Fruit fly (Drosophila melanogaster) whole organism, embryonic: ENCODE measurements around the gene CG8673.
A peak's percentile ranks its signal among the peaks of the same experiment; 100 is the strongest.

Experiments
- Atf6 ChIP-seq: fragments of 200-800 bp; sonication (Bioruptor generic); IDR thresholded peaks from 2 replicates; pipeline ENCODE4 v1.3.6; 2022; ENCODE audit warnings: missing biosample characterization, missing genetic modification characterization
- CG10274 ChIP-seq: fragments of 200-800 bp; sonication (Bioruptor generic); optimal IDR thresholded peaks from 3 replicates; lab custom pipeline; 2017; ENCODE audit warnings: missing biosample characterization, mild to moderate bottlenecking, missing genetic modification characterization
- CG11085 ChIP-seq: fragments of 200-800 bp; sonication (Bioruptor generic); IDR thresholded peaks from 2 replicates; pipeline ENCODE4 v1.3.6; 2022; ENCODE audit warnings: missing biosample characterization, missing genetic modification characterization
- CG12104 ChIP-seq: fragments of 200-800 bp; sonication (Bioruptor generic); optimal IDR thresholded peaks from 3 replicates; lab custom pipeline; 2016; ENCODE audit warnings: missing biosample characterization, missing genetic modification characterization
- CG1233 ChIP-seq: fragments of 200-800 bp; sonication (Bioruptor generic); optimal IDR thresholded peaks from 4 replicates; lab custom pipeline; 2018; ENCODE audit warnings: missing biosample characterization, mild to moderate bottlenecking, missing genetic modification characterization
- CG12391 ChIP-seq: fragments of 200-800 bp; sonication (Bioruptor generic); optimal IDR thresholded peaks from 3 replicates; lab custom pipeline; 2018; ENCODE audit warnings: missing biosample characterization, mild to moderate bottlenecking, missing genetic modification characterization, moderate library complexity
- CG12744 ChIP-seq: fragments of 200-800 bp; sonication (Bioruptor generic); optimal IDR thresholded peaks from 2 replicates; lab custom pipeline; 2016; ENCODE audit warnings: missing biosample characterization, missing genetic modification characterization
- CG12942 ChIP-seq: fragments of 200-800 bp; sonication (Bioruptor generic); optimal IDR thresholded peaks from 3 replicates; lab custom pipeline; 2016; ENCODE audit warnings: missing biosample characterization, missing genetic modification characterization
- CG13624 ChIP-seq: fragments of 200-800 bp; sonication (Bioruptor generic); optimal IDR thresholded peaks from 2 replicates; lab custom pipeline; 2016; ENCODE audit warnings: missing biosample characterization, missing genetic modification characterization
- CG13775 ChIP-seq: fragments of 200-800 bp; sonication (Bioruptor generic); optimal IDR thresholded peaks from 3 replicates; lab custom pipeline; 2017; ENCODE audit warnings: missing biosample characterization, mild to moderate bottlenecking, missing genetic modification characterization
- CG14710 ChIP-seq: fragments of 200-800 bp; sonication (Bioruptor generic); optimal IDR thresholded peaks from 3 replicates; lab custom pipeline; 2019; ENCODE audit warnings: missing biosample characterization, mild to moderate bottlenecking, missing genetic modification characterization, moderate library complexity
- CG15011 ChIP-seq: fragments of 200-800 bp; sonication (Bioruptor generic); optimal IDR thresholded peaks from 3 replicates; lab custom pipeline; 2018; ENCODE audit warnings: missing biosample characterization, mild to moderate bottlenecking, missing genetic modification characterization
- CG1529 ChIP-seq: fragments of 200-800 bp; sonication (Bioruptor generic); optimal IDR thresholded peaks from 3 replicates; lab custom pipeline; 2018; ENCODE audit warnings: missing biosample characterization, missing genetic modification characterization
- CG16863 ChIP-seq: fragments of 200-800 bp; sonication (Bioruptor generic); optimal IDR thresholded peaks from 3 replicates; lab custom pipeline; 2016; ENCODE audit warnings: missing biosample characterization, missing genetic modification characterization
- CG17829 ChIP-seq: fragments of 200-800 bp; optimal IDR thresholded peaks from 2 replicates; lab custom pipeline; 2019; ENCODE audit warnings: missing biosample characterization, mild to moderate bottlenecking, missing genetic modification characterization, moderate library complexity
- CG1792 ChIP-seq: fragments of 200-800 bp; sonication (Bioruptor generic); optimal IDR thresholded peaks from 2 replicates; lab custom pipeline; 2016; ENCODE audit warnings: missing biosample characterization, missing genetic modification characterization
- CG1832 ChIP-seq: fragments of 200-800 bp; sonication (Bioruptor generic); optimal IDR thresholded peaks from 2 replicates; lab custom pipeline; 2017; ENCODE audit warnings: missing biosample characterization, mild to moderate bottlenecking, missing genetic modification characterization, inconsistent platforms
- CG2712 ChIP-seq: fragments of 200-800 bp; optimal IDR thresholded peaks from 3 replicates; lab custom pipeline; 2019; ENCODE audit warnings: missing biosample characterization, mild to moderate bottlenecking, missing genetic modification characterization, moderate library complexity
- CG32767 ChIP-seq: fragments of 200-800 bp; sonication (Bioruptor generic); IDR thresholded peaks from 2 replicates; pipeline ENCODE4 v1.3.6; 2022; ENCODE audit warnings: missing biosample characterization, missing genetic modification characterization
- CG34376 ChIP-seq: fragments of 200-800 bp; sonication (Bioruptor generic); optimal IDR thresholded peaks from 2 replicates; lab custom pipeline; 2018; ENCODE audit warnings: missing biosample characterization, mild to moderate bottlenecking, missing genetic modification characterization
- CG3726 ChIP-seq: fragments of 200-800 bp; sonication (Bioruptor generic); IDR thresholded peaks from 3 replicates; pipeline ENCODE4, ENCODE4 v1.3.6; 2022; ENCODE audit warnings: missing biosample characterization, missing genetic modification characterization
- CG4854 ChIP-seq: fragments of 200-800 bp; sonication (Bioruptor generic); optimal IDR thresholded peaks from 2 replicates; lab custom pipeline; 2016; ENCODE audit warnings: missing biosample characterization, missing genetic modification characterization, inconsistent platforms
- CG7271 ChIP-seq: fragments of 200-800 bp; sonication (Bioruptor generic); optimal IDR thresholded peaks from 2 replicates; lab custom pipeline; 2018; ENCODE audit warnings: missing biosample characterization, mild to moderate bottlenecking, missing genetic modification characterization, moderate library complexity
- CG8388 ChIP-seq: fragments of 200-800 bp; sonication (Bioruptor generic); optimal IDR thresholded peaks from 2 replicates; lab custom pipeline; 2019; ENCODE audit warnings: missing biosample characterization, mild to moderate bottlenecking, missing genetic modification characterization, moderate library complexity
- CG8478 ChIP-seq: fragments of >200 bp; optimal IDR thresholded peaks from 2 replicates; lab custom pipeline; 2018
- CG9215 ChIP-seq: fragments of 200-800 bp; sonication (Bioruptor generic); IDR thresholded peaks from 2 replicates; pipeline ENCODE4 v1.3.6; 2022; ENCODE audit warnings: missing biosample characterization, missing genetic modification characterization
- Chrac-16 ChIP-seq: fragments of 200-800 bp; sonication (Bioruptor generic); optimal IDR thresholded peaks from 3 replicates; lab custom pipeline; 2016; ENCODE audit warnings: missing biosample characterization, missing genetic modification characterization
- Dip2 ChIP-seq: fragments of 200-800 bp; sonication (Bioruptor generic); IDR thresholded peaks from 2 replicates; pipeline ENCODE4 v1.3.6; 2022; ENCODE audit warnings: missing biosample characterization, missing genetic modification characterization
- Doc3 ChIP-seq: fragments of 200-800 bp; sonication (Bioruptor generic); IDR thresholded peaks from 3 replicates; pipeline ENCODE4 v1.3.6; 2022; ENCODE audit warnings: missing biosample characterization, missing genetic modification characterization; ENCODE audit not compliant: partially characterized antibody
- HLHmδ ChIP-seq: fragments of 200-800 bp; sonication (Bioruptor generic); optimal IDR thresholded peaks from 2 replicates; lab custom pipeline; 2018; ENCODE audit warnings: missing biosample characterization, mild to moderate bottlenecking, missing genetic modification characterization, moderate library complexity
- Lhr ChIP-seq: fragments of 200-800 bp; sonication (Bioruptor generic); optimal IDR thresholded peaks from 3 replicates; lab custom pipeline; 2017; ENCODE audit warnings: mild to moderate bottlenecking, missing biosample characterization, missing genetic modification reagents, missing genetic modification characterization
- MESR4 ChIP-seq: fragments of 200-800 bp; sonication (Bioruptor generic); optimal IDR thresholded peaks from 2 replicates; lab custom pipeline; 2018; ENCODE audit warnings: missing biosample characterization, mild to moderate bottlenecking, missing genetic modification characterization, moderate library complexity
- Med ChIP-seq: fragments of 200-800 bp; sonication (Bioruptor generic); peaks from one replicate; lab custom pipeline; 2016; ENCODE audit warnings: missing biosample characterization, missing genetic modification characterization, mild to moderate bottlenecking, inconsistent platforms, moderate library complexity
- Usf ChIP-seq: fragments of 200-800 bp; sonication (Bioruptor generic); optimal IDR thresholded peaks from 2 replicates; lab custom pipeline; 2017; ENCODE audit warnings: missing genotype, missing biosample characterization, missing genetic modification characterization
- bowl ChIP-seq: fragments of 200-800 bp; sonication (Bioruptor generic); IDR thresholded peaks from 2 replicates; pipeline ENCODE4 v1.3.6; 2022; ENCODE audit warnings: missing biosample characterization, missing genetic modification characterization
- btn ChIP-seq: fragments of 200-800 bp; sonication (Bioruptor generic); optimal IDR thresholded peaks from 2 replicates; lab custom pipeline; 2016; ENCODE audit warnings: missing biosample characterization, missing genetic modification characterization
- emc ChIP-seq: fragments of 200-800 bp; sonication (Bioruptor generic); optimal IDR thresholded peaks from 2 replicates; lab custom pipeline; 2016; ENCODE audit warnings: missing biosample characterization, missing genetic modification characterization
- grn ChIP-seq: fragments of 200-800 bp; sonication (Bioruptor generic); optimal IDR thresholded peaks from 3 replicates; lab custom pipeline; 2017; ENCODE audit warnings: missing biosample characterization, missing genetic modification characterization
- ken ChIP-seq: fragments of 200-800 bp; sonication (Bioruptor generic); IDR thresholded peaks from 3 replicates; pipeline ENCODE4 v1.3.6; 2022; ENCODE audit warnings: missing biosample characterization, missing genetic modification characterization
- knrl ChIP-seq: fragments of 200-800 bp; sonication (Bioruptor generic); IDR thresholded peaks from 3 replicates; pipeline ENCODE4 v1.3.6; 2022; ENCODE audit warnings: missing biosample characterization, missing genetic modification characterization; ENCODE audit not compliant: partially characterized antibody
- mam ChIP-seq: fragments of 200-800 bp; sonication (Bioruptor generic); optimal IDR thresholded peaks from 3 replicates; lab custom pipeline; 2016; ENCODE audit warnings: missing biosample characterization, missing genetic modification characterization
- nmo ChIP-seq: fragments of 200-800 bp; sonication (Bioruptor generic); optimal IDR thresholded peaks from 2 replicates; lab custom pipeline; 2018; ENCODE audit warnings: missing biosample characterization, mild to moderate bottlenecking, missing genetic modification characterization, moderate library complexity
- pan ChIP-seq, 4 experiments: fragments of >200 bp in 3 of 4; fragments of 200-800 bp in 1 of 4; sonication (Bioruptor generic) in 1 of 4; optimal IDR thresholded peaks in 3 of 4; IDR thresholded peaks in 1 of 4; 2 replicates each; pipeline versions ENCODE4 v1.3.6 to Lab custom; 2017 to 2022; ENCODE audit warnings: missing biosample characterization in 2 of 4, missing genetic modification characterization in 2 of 4, mixed read lengths in 1 of 4
- sc ChIP-seq, 3 experiments: fragments of >200 bp in 2 of 3; fragments of 200-800 bp in 1 of 3; sonication (Bioruptor generic) in 1 of 3; optimal IDR thresholded peaks; 2 replicates in 2 of 3; 3 replicates in 1 of 3; lab custom pipeline; 2017; ENCODE audit warnings: mild to moderate bottlenecking in 1 of 3, missing biosample characterization in 1 of 3, missing genetic modification characterization in 1 of 3, missing genetic modification reagents in 1 of 3
- sd ChIP-seq: fragments of 200-800 bp; sonication (Bioruptor generic); optimal IDR thresholded peaks from 3 replicates; lab custom pipeline; 2018; ENCODE audit warnings: missing biosample characterization, mild to moderate bottlenecking, missing genetic modification characterization, moderate library complexity
- shn ChIP-seq: fragments of 200-800 bp; sonication (Bioruptor generic); optimal IDR thresholded peaks from 3 replicates; lab custom pipeline; 2016; ENCODE audit warnings: missing biosample characterization, missing genetic modification characterization
- twi ChIP-seq: fragments of 200-800 bp; optimal IDR thresholded peaks from 2 replicates; lab custom pipeline; 2019; ENCODE audit warnings: missing biosample characterization, mild to moderate bottlenecking, missing genetic modification characterization, moderate library complexity
- unc-4 ChIP-seq: fragments of 200-800 bp; sonication (Bioruptor generic); IDR thresholded peaks from 2 replicates; pipeline ENCODE4 v1.3.6; 2022; ENCODE audit warnings: missing biosample characterization, missing genetic modification characterization; ENCODE audit not compliant: partially characterized antibody
- wdn ChIP-seq: fragments of 200-800 bp; sonication (Bioruptor generic); IDR thresholded peaks from 2 replicates; pipeline ENCODE4 v1.3.6; 2022; ENCODE audit warnings: missing biosample characterization, missing genetic modification characterization
- wor ChIP-seq: fragments of 200-800 bp; sonication (Bioruptor generic); IDR thresholded peaks from 2 replicates; pipeline ENCODE4 v1.3.6; 2022; ENCODE audit warnings: missing biosample characterization, missing genetic modification characterization

Gene CG8673

dm6 chr2L:8148514-8149085 is 24.5 kb downstream of the CG8673 start (continued):
- no peak for TF ChIP-seq Chrac-16
- TF ChIP-seq ken (GFP tag; lab: Robert Waterston, UW), result no peak
- no peak for TF ChIP-seq knrl (GFP tag; lab: Robert Waterston, UW)
- no peak for TF ChIP-seq CG1233 (GFP tag; lab: Kevin White, UChicago)
- TF ChIP-seq Med (GFP tag; lab: Kevin White, UChicago), result peak; percentile 77
- no peak for TF ChIP-seq CG3726 (GFP tag; lab: Robert Waterston, UW)
- peak; percentile 14 for TF ChIP-seq CG34376 (GFP tag; lab: Kevin White, UChicago)
- no peak for TF ChIP-seq CG12744
- TF ChIP-seq nmo, result no peak
- TF ChIP-seq CG7271 (tag; lab: Kevin White, UChicago), result no peak
- no peak for TF ChIP-seq shn (GFP tag; lab: Kevin White, UChicago)
- TF ChIP-seq bowl (GFP tag; lab: Robert Waterston, UW), result no peak
- TF ChIP-seq Dip2 (GFP tag; lab: Robert Waterston, UW), result no peak
- TF ChIP-seq MESR4 (GFP tag; lab: Kevin White, UChicago), result no peak
- no peak for TF ChIP-seq CG12391 (tag; lab: Kevin White, UChicago)
- no peak for TF ChIP-seq twi (tag; lab: Kevin White, UChicago)
- no peak for TF ChIP-seq CG4854 (GFP tag; lab: Kevin White, UChicago)
- TF ChIP-seq Doc3 (GFP tag; lab: Robert Waterston, UW), result no peak
- no peak for TF ChIP-seq CG13624
- TF ChIP-seq sd (tag; lab: Kevin White, UChicago), result peak; percentile 11
- TF ChIP-seq btn (GFP tag; lab: Kevin White, UChicago), result no peak
- TF ChIP-seq grn, result no peak
- no peak for TF ChIP-seq CG32767 (GFP tag; lab: Robert Waterston, UW)
- TF ChIP-seq HLHmδ (GFP tag; lab: Kevin White, UChicago), result no peak
- no peak for TF ChIP-seq CG9215 (GFP tag; lab: Robert Waterston, UW)
- no peak for TF ChIP-seq CG1792 (GFP tag; lab: Kevin White, UChicago)
- TF ChIP-seq CG11085, result no peak
- 0 out of 2 replicates have a peak, but pooled peaks have one; percentile 37 for TF ChIP-seq unc-4 (GFP tag; lab: Robert Waterston, UW)
- no peak for TF ChIP-seq wor (GFP tag; lab: Robert Waterston, UW)
- TF ChIP-seq CG12942 (GFP tag; lab: Kevin White, UChicago), result no peak
- TF ChIP-seq CG15011 (GFP tag; lab: Kevin White, UChicago), result no peak
- TF ChIP-seq CG8388, result no peak
- no peak for TF ChIP-seq Usf (GFP tag; lab: Kevin White, UChicago)
- TF ChIP-seq CG8478, result no peak
- no peak for TF ChIP-seq CG2712
- TF ChIP-seq mam (GFP tag; lab: Kevin White, UChicago), result no peak
- no peak for TF ChIP-seq wdn (GFP tag; lab: Robert Waterston, UW)
- no peak for TF ChIP-seq sc (optimal IDR thresholded peaks at IDR 0.05; lab: Kevin White, UChicago)
- TF ChIP-seq sc (GFP tag; optimal IDR thresholded peaks at IDR 0.05; lab: Kevin White, UChicago), result no peak
- no peak for TF ChIP-seq CG17829 (tag; lab: Kevin White, UChicago)
- TF ChIP-seq Lhr (GFP tag; lab: Kevin White, UChicago), result no peak
- TF ChIP-seq CG13775 (GFP tag; lab: Kevin White, UChicago), result no peak
- no peak for TF ChIP-seq CG1832
- no peak for TF ChIP-seq pan (optimal IDR thresholded peaks at IDR 0.05; lab: Kevin White, UChicago)
- no peak for TF ChIP-seq pan (GFP tag; optimal IDR thresholded peaks at IDR 0.05 in 1 of 2, IDR thresholded peaks at IDR 0.05 in 1 of 2)
- no peak for TF ChIP-seq CG16863 (GFP tag; lab: Kevin White, UChicago)
- TF ChIP-seq CG10274, result no peak
- TF ChIP-seq CG12104 (GFP tag; lab: Kevin White, UChicago), result no peak
- TF ChIP-seq emc (GFP tag; lab: Kevin White, UChicago), result no peak
- TF ChIP-seq CG1529, result no peak
- TF ChIP-seq CG14710, result no peak
- peak; percentile 13; the same call in 1 of the 2 replicates for TF ChIP-seq Atf6 (GFP tag; lab: Robert Waterston, UW)
